Fruit fly (Drosophila melanogaster): Measurements from ENCODE around the gene CG34277.

DNA sequence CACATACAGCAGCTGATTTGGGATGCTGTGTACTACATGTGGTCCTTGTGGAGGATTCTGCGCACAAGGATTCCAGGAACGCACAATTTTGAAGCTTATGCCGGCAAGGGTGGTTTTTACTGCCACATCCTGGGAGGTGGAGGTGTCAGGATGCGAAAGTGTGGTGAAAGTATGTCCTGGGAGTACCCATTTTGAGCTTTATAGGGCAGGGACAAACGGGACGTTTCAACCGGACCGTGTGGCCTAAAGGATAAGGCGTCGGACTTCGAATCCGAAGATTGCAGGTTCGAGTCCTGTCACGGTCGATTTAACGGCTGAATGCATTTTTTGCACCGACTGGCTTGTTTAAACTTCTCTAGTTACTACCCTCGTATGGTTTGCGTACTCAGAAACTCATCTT is 18.7 kb downstream of the CG34277 start:
- TF ChIP-seq EcR (GFP tag; optimal IDR thresholded peaks at IDR 0.05): no peak
- no peak for TF ChIP-seq psq (optimal IDR thresholded peaks at IDR 0.05)
- TF ChIP-seq Dll (optimal IDR thresholded peaks at IDR 0.05): no peak
- no peak for TF ChIP-seq CG8478 (optimal IDR thresholded peaks at IDR 0.05)
- TF ChIP-seq pan (optimal IDR thresholded peaks at IDR 0.05): no peak

Data from whole organism.